Worm (Caenorhabditis elegans): Measurements from ENCODE around the gene F56B3.11.

- no peak for TF ChIP-seq sox-4 (tag; optimal IDR thresholded peaks at IDR 0.05)
- no peak for TF ChIP-seq ceh-31 (tag; optimal IDR thresholded peaks at IDR 0.05)
- TF ChIP-seq dve-1 (tag; optimal IDR thresholded peaks at IDR 0.05), result no peak
- no peak for TF ChIP-seq tbx-2 (tag; optimal IDR thresholded peaks at IDR 0.05)
- TF ChIP-seq lin-11 (tag; optimal IDR thresholded peaks at IDR 0.05), result no peak
- no peak for TF ChIP-seq nfya-1 (tag; optimal IDR thresholded peaks at IDR 0.05)
- no peak for TF ChIP-seq ceh-24 (tag; optimal IDR thresholded peaks at IDR 0.05)
- TF ChIP-seq sdc-2 (tag; optimal IDR thresholded peaks at IDR 0.05), result no peak
- no peak for TF ChIP-seq pqm-1 (tag; optimal IDR thresholded peaks at IDR 0.05)
- TF ChIP-seq unc-42 (tag; optimal IDR thresholded peaks at IDR 0.05), result no peak
- TF ChIP-seq ceh-14 (tag; optimal IDR thresholded peaks at IDR 0.05), result no peak
- TF ChIP-seq eyg-1 (tag; optimal IDR thresholded peaks at IDR 0.05), result no peak
Measured at ce11 chrIV:763377-764063, 32.9 kb downstream of the F56B3.11 start, which contains the start of gene col-103.
